Worm (Caenorhabditis elegans) whole organism, L4 larva: Measurements from ENCODE around the gene ccm-3.

Experiments
- D1046.2 ChIP-seq: fragments of 200-800 bp; sonication (Bioruptor generic); IDR thresholded peaks from 2 replicates; pipeline ENCODE4 v1.3.6; 2022; ENCODE audit warnings: missing genetic modification characterization, missing compliant biosample characterization
- F44E2.7 ChIP-seq: fragments of 200-800 bp; sonication (Bioruptor generic); IDR thresholded peaks from 2 replicates; pipeline ENCODE4 v2.1.2; 2022; ENCODE audit warnings: missing genetic modification characterization, missing compliant biosample characterization
- F49E8.2 ChIP-seq: sonication (generic microtip); optimal IDR thresholded peaks from 2 replicates; lab custom pipeline; 2016; ENCODE audit warnings: missing compliant biosample characterization, mild to moderate bottlenecking, missing genetic modification characterization, borderline replicate concordance
- T20F7.1 ChIP-seq: fragments of 200-800 bp; sonication (Bioruptor generic); optimal IDR thresholded peaks from 2 replicates; lab custom pipeline; 2018; ENCODE audit warnings: mild to moderate bottlenecking, missing genetic modification characterization, missing compliant biosample characterization
- Y105C5A.15 ChIP-seq: fragments of 200-800 bp; sonication (Bioruptor generic); IDR thresholded peaks from 2 replicates; pipeline ENCODE4 v1.3.6; 2022; ENCODE audit warnings: missing genetic modification characterization, missing compliant biosample characterization
- aly-2 ChIP-seq: sonication (generic microtip); optimal IDR thresholded peaks from 2 replicates; lab custom pipeline; 2018; ENCODE audit warnings: missing biosample characterization, missing genetic modification characterization
- ama-1 ChIP-seq: fragments of 150-350 bp; optimal IDR thresholded peaks from 2 replicates; lab custom pipeline; 2014; ENCODE audit warnings: inconsistent platforms, mixed read lengths
- attf-4 ChIP-seq: sonication (generic microtip); optimal IDR thresholded peaks from 3 replicates; lab custom pipeline; 2017; ENCODE audit warnings: missing biosample characterization, missing genetic modification characterization
- ceh-20 ChIP-seq: fragments of 200-800 bp; sonication (Bioruptor generic); IDR thresholded peaks from 2 replicates; pipeline ENCODE4 v1.3.6; 2022; ENCODE audit warnings: missing genetic modification reagents, missing genetic modification characterization, missing compliant biosample characterization
- ceh-32 ChIP-seq: sonication (generic microtip); optimal IDR thresholded peaks from 2 replicates; lab custom pipeline; 2016; ENCODE audit warnings: mild to moderate bottlenecking, missing genetic modification characterization, missing compliant biosample characterization; ENCODE audit not compliant: poor library complexity
- ceh-82 ChIP-seq: sonication (generic microtip); optimal IDR thresholded peaks from 2 replicates; lab custom pipeline; 2017; ENCODE audit warnings: missing biosample characterization, missing genetic modification characterization
- ctbp-1 ChIP-seq: fragments of 200-800 bp; sonication (Bioruptor generic); IDR thresholded peaks from 2 replicates; pipeline ENCODE4 v1.3.6; 2022; ENCODE audit warnings: missing genetic modification reagents, missing genetic modification characterization, missing compliant biosample characterization
- daf-12 ChIP-seq: fragments of 150-350 bp; optimal IDR thresholded peaks from 2 replicates; lab custom pipeline; 2014; ENCODE audit warnings: missing biosample characterization, missing genetic modification reagents, missing genetic modification characterization
- daf-19 ChIP-seq: fragments of 200-800 bp; sonication (Bioruptor generic); conservative IDR thresholded peaks from 2 replicates; pipeline ENCODE4 v1.3.6; 2022; ENCODE audit warnings: missing genetic modification characterization, missing compliant biosample characterization
- daf-8 ChIP-seq: fragments of 200-800 bp; sonication (Bioruptor generic); IDR thresholded peaks from 2 replicates; pipeline ENCODE4 v1.3.6; 2022; ENCODE audit warnings: missing genetic modification characterization, missing compliant biosample characterization
- dmd-6 ChIP-seq: fragments of 200-800 bp; sonication (Bioruptor generic); IDR thresholded peaks from 2 replicates; pipeline ENCODE4 v1.3.6; 2022; ENCODE audit warnings: missing genetic modification reagents, missing genetic modification characterization, missing compliant biosample characterization
- dpl-1 ChIP-seq: fragments of 150-350 bp; optimal IDR thresholded peaks from 2 replicates; lab custom pipeline; 2014; ENCODE audit warnings: missing biosample characterization, missing genetic modification reagents, missing genetic modification characterization
- duxl-1 ChIP-seq: sonication (generic microtip); optimal IDR thresholded peaks from 2 replicates; lab custom pipeline; 2016; ENCODE audit warnings: mild to moderate bottlenecking, missing genetic modification characterization, moderate library complexity, missing compliant biosample characterization; ENCODE audit not compliant: poor library complexity
- dve-1 ChIP-seq: sonication (generic microtip); optimal IDR thresholded peaks from 2 replicates; lab custom pipeline; 2017; ENCODE audit warnings: antibody characterized with exemption, mild to moderate bottlenecking, missing genetic modification characterization, missing compliant biosample characterization; ENCODE audit not compliant: insufficient read depth
- egl-27 ChIP-seq: sonication (generic microtip); optimal IDR thresholded peaks from 3 replicates; lab custom pipeline; 2017; ENCODE audit warnings: missing biosample characterization, missing genetic modification reagents, missing genetic modification characterization
- fkh-10 ChIP-seq: fragments of 150-350 bp; optimal IDR thresholded peaks from 2 replicates; lab custom pipeline; 2014; ENCODE audit warnings: missing biosample characterization, missing genetic modification reagents, missing genetic modification characterization
- fos-1 ChIP-seq: fragments of 150-350 bp; optimal IDR thresholded peaks from 2 replicates; lab custom pipeline; 2014; ENCODE audit warnings: missing biosample characterization, missing genetic modification characterization
- hif-1 ChIP-seq, 2 experiments: sonication (generic microtip); optimal IDR thresholded peaks; 2 replicates each; lab custom pipeline; 2016 to 2017; ENCODE audit warnings: missing compliant biosample characterization in 2 of 2, missing genetic modification characterization in 2 of 2, missing genetic modification reagents in 2 of 2, missing genotype in 2 of 2, mild to moderate bottlenecking in 1 of 2
- hlh-11 ChIP-seq: fragments of 200-800 bp; sonication (Bioruptor generic); optimal IDR thresholded peaks from 2 replicates; lab custom pipeline; 2018; ENCODE audit warnings: mild to moderate bottlenecking, missing genetic modification characterization, missing compliant biosample characterization
- lin-13 ChIP-seq: fragments of 150-350 bp; optimal IDR thresholded peaks from 2 replicates; lab custom pipeline; 2014; ENCODE audit warnings: missing biosample characterization, missing genetic modification reagents, missing genetic modification characterization
- lin-38 ChIP-seq: fragments of 200-800 bp; sonication (Bioruptor generic); IDR thresholded peaks from 2 replicates; pipeline ENCODE4 v1.3.6; 2022; ENCODE audit warnings: missing genetic modification reagents, missing genetic modification characterization, missing compliant biosample characterization
- lin-39 ChIP-seq: fragments of 150-350 bp; optimal IDR thresholded peaks from 2 replicates; lab custom pipeline; 2014; ENCODE audit warnings: missing biosample characterization, missing genetic modification reagents, missing genetic modification characterization
- lir-3 ChIP-seq: sonication (generic microtip); optimal IDR thresholded peaks from 2 replicates; lab custom pipeline; 2016; ENCODE audit warnings: mild to moderate bottlenecking, missing genetic modification characterization, missing compliant biosample characterization
- madf-5 ChIP-seq, 2 experiments: fragments of 200-800 bp; sonication (Bioruptor generic); IDR thresholded peaks; 2 replicates each; pipeline ENCODE4 v1.3.6; 2022; ENCODE audit warnings: missing compliant biosample characterization in 2 of 2, missing genetic modification characterization in 2 of 2
- madf-9 ChIP-seq: fragments of 200-800 bp; sonication (Bioruptor generic); conservative IDR thresholded peaks from 2 replicates; pipeline ENCODE4 v1.3.6; 2022; ENCODE audit warnings: missing genetic modification reagents, missing genetic modification characterization, missing compliant biosample characterization
- mdl-1 ChIP-seq, 2 experiments: fragments of 150-350 bp in 1 of 2; sonication (generic microtip) in 1 of 2; optimal IDR thresholded peaks; 2 replicates each; lab custom pipeline; 2014 to 2017; ENCODE audit warnings: missing biosample characterization in 2 of 2, missing genetic modification characterization in 2 of 2
- mdt-29 ChIP-seq: fragments of 200-800 bp; sonication (Bioruptor generic); IDR thresholded peaks from 2 replicates; pipeline ENCODE4 v1.3.6; 2022; ENCODE audit warnings: missing genetic modification reagents, missing genetic modification characterization, missing compliant biosample characterization
- mxl-2 ChIP-seq: fragments of 200-800 bp; sonication (Bioruptor generic); conservative IDR thresholded peaks from 2 replicates; pipeline ENCODE4 v1.3.6; 2022; ENCODE audit warnings: missing genetic modification reagents, missing genetic modification characterization, missing compliant biosample characterization
- mxl-3 ChIP-seq: fragments of 200-800 bp; sonication (Bioruptor generic); optimal IDR thresholded peaks from 2 replicates; lab custom pipeline; 2018; ENCODE audit warnings: mild to moderate bottlenecking, missing genetic modification characterization, missing compliant biosample characterization
- nhr-11 ChIP-seq: fragments of 150-350 bp; optimal IDR thresholded peaks from 2 replicates; lab custom pipeline; 2014; ENCODE audit warnings: missing biosample characterization, missing genetic modification characterization
- nhr-237 ChIP-seq: sonication (generic microtip); optimal IDR thresholded peaks from 2 replicates; lab custom pipeline; 2017; ENCODE audit warnings: missing biosample characterization, missing genetic modification characterization
- nhr-25 ChIP-seq: sonication (generic microtip); optimal IDR thresholded peaks from 2 replicates; lab custom pipeline; 2017; ENCODE audit warnings: missing genetic modification characterization, mild to moderate bottlenecking, missing compliant biosample characterization, antibody characterized with exemption, moderate library complexity, borderline replicate concordance; ENCODE audit not compliant: insufficient read depth
- nhr-48 ChIP-seq: sonication (generic microtip); optimal IDR thresholded peaks from 2 replicates; lab custom pipeline; 2016; ENCODE audit warnings: mild to moderate bottlenecking, missing genetic modification characterization, missing compliant biosample characterization
- nhr-6 ChIP-seq: fragments of 150-350 bp; optimal IDR thresholded peaks from 2 replicates; lab custom pipeline; 2014; ENCODE audit warnings: missing biosample characterization, missing genetic modification characterization
- pha-4 ChIP-seq, 2 experiments: fragments of 150-350 bp in 1 of 2; fragments of 200-800 bp in 1 of 2; sonication (Bioruptor generic) in 1 of 2; IDR thresholded peaks in 1 of 2; optimal IDR thresholded peaks in 1 of 2; 2 replicates each; pipeline versions ENCODE4 v1.3.6 to Lab custom; 2014 to 2022; ENCODE audit warnings: missing genetic modification characterization in 2 of 2, missing genetic modification reagents in 2 of 2, missing biosample characterization in 1 of 2, missing compliant biosample characterization in 1 of 2
- php-3 ChIP-seq: fragments of 200-800 bp; sonication (Bioruptor generic); IDR thresholded peaks from 2 replicates; pipeline ENCODE4 v1.3.6; 2022; ENCODE audit warnings: missing genetic modification reagents, missing genetic modification characterization, missing compliant biosample characterization
- sdz-12 ChIP-seq: fragments of 200-800 bp; sonication (Bioruptor generic); optimal IDR thresholded peaks from 2 replicates; lab custom pipeline; 2018; ENCODE audit warnings: mild to moderate bottlenecking, missing genetic modification characterization, missing compliant biosample characterization
- set-16 ChIP-seq: fragments of 200-800 bp; sonication (Bioruptor generic); IDR thresholded peaks from 2 replicates; pipeline ENCODE4 v1.3.6; 2022; ENCODE audit warnings: missing genetic modification reagents, missing genetic modification characterization, missing compliant biosample characterization
- snpc-1.2 ChIP-seq: fragments of 200-800 bp; sonication (Bioruptor generic); IDR thresholded peaks from 2 replicates; pipeline ENCODE4 v1.3.6; 2022; ENCODE audit warnings: missing genetic modification reagents, missing genetic modification characterization, missing compliant biosample characterization
- snpc-4 ChIP-seq: fragments of 150-350 bp; optimal IDR thresholded peaks from 2 replicates; lab custom pipeline; 2014; ENCODE audit warnings: missing biosample characterization, missing genetic modification characterization
- spr-1 ChIP-seq: sonication (generic microtip); optimal IDR thresholded peaks from 2 replicates; lab custom pipeline; 2016; ENCODE audit warnings: mild to moderate bottlenecking, missing genetic modification characterization, missing compliant biosample characterization
- unc-62 ChIP-seq, 3 experiments: fragments of 150-350 bp in 1 of 3; sonication (generic microtip); optimal IDR thresholded peaks in 2 of 3; peaks in 1 of 3; 1 replicate in 1 of 3; 2 replicates in 2 of 3; lab custom pipeline; 2014 to 2017; ENCODE audit warnings: missing biosample characterization in 3 of 3, missing genetic modification characterization in 3 of 3, missing genetic modification reagents in 3 of 3, missing genotype in 1 of 3
- zfp-3 ChIP-seq: fragments of 200-800 bp; sonication (Bioruptor generic); conservative IDR thresholded peaks from 2 replicates; pipeline ENCODE4 v1.3.6; 2022; ENCODE audit warnings: missing genetic modification reagents, missing genetic modification characterization, missing compliant biosample characterization
- ztf-7 ChIP-seq: fragments of 150-350 bp; optimal IDR thresholded peaks from 2 replicates; lab custom pipeline; 2014; ENCODE audit warnings: missing biosample characterization, missing genetic modification characterization

The ccm-3 gene

ce11 chrII:10556550-10557205, 50.4 kb downstream of the ccm-3 start (continued):
- TF ChIP-seq fkh-10 (GFP tag; lab: Kevin White, UChicago) = no peak
- TF ChIP-seq sdz-12 (GFP tag; lab: Kevin White, UChicago) = peak; percentile 66
- no peak for TF ChIP-seq ztf-7 (tag; lab: Kevin White, UChicago)
- no peak for TF ChIP-seq F44E2.7 (GFP tag; lab: Robert Waterston, UW)
- TF ChIP-seq mxl-3 (GFP tag; lab: Kevin White, UChicago) = no peak
- TF ChIP-seq spr-1 (tag; lab: Kevin White, UChicago) = no peak
- TF ChIP-seq ama-1 (lab: Kevin White, UChicago) = peak; percentile 42
- TF ChIP-seq dve-1 (tag; lab: Kevin White, UChicago) = no peak
- TF ChIP-seq ceh-20 (GFP tag; lab: Robert Waterston, UW) = no peak
- no peak for TF ChIP-seq php-3 (GFP tag; lab: Robert Waterston, UW)
- TF ChIP-seq snpc-4 (tag; lab: Kevin White, UChicago) = no peak
- no peak for TF ChIP-seq D1046.2 (GFP tag; lab: Robert Waterston, UW)
- TF ChIP-seq F49E8.2 = no peak
- TF ChIP-seq ctbp-1 (GFP tag; lab: Robert Waterston, UW) = no peak
- TF ChIP-seq pha-4 (GFP tag; IDR thresholded peaks at IDR 0.05; lab: Robert Waterston, UW) = no peak
- no peak for TF ChIP-seq pha-4 (tag; optimal IDR thresholded peaks at IDR 0.05; lab: Kevin White, UChicago)
- TF ChIP-seq nhr-25 (tag; lab: Kevin White, UChicago) = no peak
- peak; percentile 47; the same call in 1 of the 2 replicates for TF ChIP-seq set-16 (GFP tag; lab: Robert Waterston, UW)
- no peak for TF ChIP-seq lin-39
- no peak for TF ChIP-seq snpc-1.2
- TF ChIP-seq egl-27 (tag; lab: Kevin White, UChicago) = no peak
- no peak for TF ChIP-seq ceh-82 (tag; lab: Kevin White, UChicago)
- no peak for TF ChIP-seq nhr-6 (tag; lab: Kevin White, UChicago)
- TF ChIP-seq daf-19 = peak; percentile 69; the same call in 1 of the 2 replicates
- TF ChIP-seq daf-12 (tag; lab: Kevin White, UChicago) = no peak
- no peak for TF ChIP-seq duxl-1
- TF ChIP-seq lir-3 (tag; lab: Kevin White, UChicago) = no peak
- peak; percentile 36 for TF ChIP-seq hlh-11
- TF ChIP-seq mdt-29 = no peak
- TF ChIP-seq lin-13 (GFP tag; lab: Kevin White, UChicago) = no peak
- no peak for TF ChIP-seq nhr-11 (tag; lab: Kevin White, UChicago)
- TF ChIP-seq zfp-3 (GFP tag; lab: Robert Waterston, UW) = no peak
- no peak for TF ChIP-seq aly-2 (tag; lab: Kevin White, UChicago)
- no peak for TF ChIP-seq fos-1 (tag; lab: Kevin White, UChicago)
- no peak for TF ChIP-seq ceh-32 (tag; lab: Kevin White, UChicago)
- TF ChIP-seq T20F7.1 (GFP tag; lab: Kevin White, UChicago) = no peak
- TF ChIP-seq daf-8 = no peak
- TF ChIP-seq mdl-1 (tag; optimal IDR thresholded peaks at IDR 0.05; lab: Kevin White, UChicago) = no peak
- TF ChIP-seq Y105C5A.15 (GFP tag; lab: Robert Waterston, UW) = no peak
- TF ChIP-seq lin-38 = no peak; the same call in 1 of the 2 replicates
- TF ChIP-seq nhr-48 (tag; lab: Kevin White, UChicago) = no peak
- TF ChIP-seq madf-5 (GFP tag; IDR thresholded peaks at IDR 0.05; lab: Robert Waterston, UW) = no peak
- peak; percentile 67; the same call in 1 of the 2 replicates for TF ChIP-seq dmd-6
- TF ChIP-seq unc-62 (GFP tag; optimal IDR thresholded peaks at IDR 0.05 in 1 of 2; lab: Kevin White, UChicago) = peak in 1 of 2 experiments; percentile 91
- no peak for TF ChIP-seq unc-62 (tag; optimal IDR thresholded peaks at IDR 0.05; lab: Kevin White, UChicago)
- no peak for TF ChIP-seq attf-4 (tag; lab: Kevin White, UChicago)
- TF ChIP-seq hif-1 (tag; optimal IDR thresholded peaks at IDR 0.05; lab: Kevin White, UChicago) = peak in 1 of 2 experiments; percentile 24
- no peak for TF ChIP-seq dpl-1 (GFP tag; lab: Kevin White, UChicago)
- no peak; the same call in 1 of the 2 replicates for TF ChIP-seq madf-9 (GFP tag; lab: Robert Waterston, UW)
- TF ChIP-seq mxl-2 = no peak
- TF ChIP-seq nhr-237 (tag; lab: Kevin White, UChicago) = no peak
